In the genomic region with DNA sequence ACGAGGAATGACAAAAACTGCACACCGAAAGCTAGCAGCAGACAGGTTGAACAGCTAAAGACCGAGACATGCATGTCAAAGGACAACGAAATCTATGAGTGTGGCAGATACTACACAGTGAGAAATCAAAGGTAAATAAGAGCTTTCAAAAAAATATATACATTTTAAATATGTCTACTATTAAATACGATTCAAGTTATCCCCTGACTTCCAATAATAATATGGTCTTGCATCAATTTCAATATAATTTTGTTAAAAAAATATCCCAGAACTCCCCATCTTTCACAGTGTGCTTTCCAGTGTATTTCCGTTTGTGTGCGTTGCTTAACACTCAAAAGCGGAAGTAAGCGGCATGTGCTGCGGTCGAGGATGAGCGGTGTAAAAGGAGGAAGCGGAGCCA, we compare ENCODE assay signal across 3 fruit fly cellular contexts.
TF ChIP-seq lines count a peak whose summit lies in the region.

No protein-coding gene starts in this region.

TF ChIP-seq in whole organism, prepupa, 60 proteins besides CTCF, POLR2A, EP300 and RAD21 (continues in another document):
- no peak for TF ChIP-seq Ets96B (tag; optimal IDR thresholded peaks at IDR 0.05; lab: Kevin White, UChicago)
- TF ChIP-seq Eip75B (GFP tag; optimal IDR thresholded peaks at IDR 0.05; lab: Kevin White, UChicago) = peak; percentile 52
- TF ChIP-seq CG7368 (GFP tag; optimal IDR thresholded peaks at IDR 0.05; lab: Kevin White, UChicago) = no peak
- TF ChIP-seq CG3032 (tag; optimal IDR thresholded peaks at IDR 0.05; lab: Kevin White, UChicago) = no peak
- TF ChIP-seq spab (GFP tag; optimal IDR thresholded peaks at IDR 0.05; lab: Kevin White, UChicago) = peak; percentile 13
- TF ChIP-seq achi (GFP tag; optimal IDR thresholded peaks at IDR 0.05; lab: Kevin White, UChicago) = peak; percentile 9
- 0 out of 3 replicates have a peak, but pooled peaks have one; percentile 23 for TF ChIP-seq eg (GFP tag; IDR thresholded peaks at IDR 0.05; lab: Robert Waterston, UW)
- peak; percentile 25 for TF ChIP-seq acj6 (GFP tag; optimal IDR thresholded peaks at IDR 0.05; lab: Kevin White, UChicago)
- no peak for TF ChIP-seq Hr39 (GFP tag; optimal IDR thresholded peaks at IDR 0.05; lab: Kevin White, UChicago)
- no peak for TF ChIP-seq CG34406 (GFP tag; optimal IDR thresholded peaks at IDR 0.05; lab: Kevin White, UChicago)
- peak; percentile 41 for TF ChIP-seq CG3919 (GFP tag; optimal IDR thresholded peaks at IDR 0.05; lab: Kevin White, UChicago)
- no peak for TF ChIP-seq Ets21C (GFP tag; optimal IDR thresholded peaks at IDR 0.05; lab: Kevin White, UChicago)
- no peak for TF ChIP-seq CG11762 (GFP tag; optimal IDR thresholded peaks at IDR 0.05; lab: Kevin White, UChicago; ENCODE audit: insufficient read depth)
- TF ChIP-seq fd59A (GFP tag; optimal IDR thresholded peaks at IDR 0.05; lab: Kevin White, UChicago) = peak; percentile 34
- peak in 1 of 2 experiments; percentile 39 for TF ChIP-seq salr (GFP tag; optimal IDR thresholded peaks at IDR 0.05; lab: Kevin White, UChicago)
- no peak for TF ChIP-seq esn (GFP tag; optimal IDR thresholded peaks at IDR 0.05; lab: Kevin White, UChicago)
- no peak for TF ChIP-seq Sox15 (GFP tag; optimal IDR thresholded peaks at IDR 0.05; lab: Kevin White, UChicago)
- TF ChIP-seq svp (GFP tag; lab: Kevin White, UChicago) = peak; percentile 57
- TF ChIP-seq fd85E (GFP tag; optimal IDR thresholded peaks at IDR 0.05; lab: Kevin White, UChicago) = no peak
- no peak for TF ChIP-seq Blimp-1 (GFP tag; optimal IDR thresholded peaks at IDR 0.05; lab: Kevin White, UChicago)
- TF ChIP-seq CG11294 (GFP tag; IDR thresholded peaks at IDR 0.05; lab: Robert Waterston, UW) = no peak
- no peak for TF ChIP-seq CG11902 (GFP tag; optimal IDR thresholded peaks at IDR 0.05; lab: Kevin White, UChicago)
- TF ChIP-seq Hr4 (GFP tag; optimal IDR thresholded peaks at IDR 0.05; lab: Kevin White, UChicago) = peak; percentile 20
- no peak for TF ChIP-seq vri (GFP tag; optimal IDR thresholded peaks at IDR 0.05; lab: Kevin White, UChicago)
- no peak for TF ChIP-seq Gug (GFP tag; IDR thresholded peaks at IDR 0.05; lab: Robert Waterston, UW)
- peak; percentile 2 for TF ChIP-seq CG6792 (GFP tag; optimal IDR thresholded peaks at IDR 0.05; lab: Kevin White, UChicago)
- peak; percentile 45 for TF ChIP-seq CG10631 (GFP tag; optimal IDR thresholded peaks at IDR 0.05; lab: Kevin White, UChicago)
- no peak for TF ChIP-seq cyc (GFP tag; optimal IDR thresholded peaks at IDR 0.05; lab: Kevin White, UChicago)
- no peak for TF ChIP-seq CG6276 (GFP tag; optimal IDR thresholded peaks at IDR 0.05; lab: Kevin White, UChicago)

TF ChIP-seq in whole organism, pupa, 21 proteins besides CTCF, POLR2A, EP300 and RAD21:
- TF ChIP-seq CG34367 (tag; optimal IDR thresholded peaks at IDR 0.05; lab: Kevin White, UChicago) (peak; percentile 27), CG8159 (tag; optimal IDR thresholded peaks at IDR 0.05; lab: Kevin White, UChicago) (peak; percentile 66), Ets98B (GFP tag; IDR thresholded peaks at IDR 0.05; lab: Robert Waterston, UW) (no peak), Snoo (tag; optimal IDR thresholded peaks at IDR 0.05; lab: Kevin White, UChicago) (no peak), CG14655 (GFP tag; optimal IDR thresholded peaks at IDR 0.05; lab: Kevin White, UChicago) (peak; percentile 42), Pif1B (GFP tag; optimal IDR thresholded peaks at IDR 0.05; lab: Kevin White, UChicago) (no peak)

TF ChIP-seq in whole organism, wandering third instar larva, 38 proteins besides CTCF, POLR2A, EP300 and RAD21:
- no peak for TF ChIP-seq CG9705 (GFP tag; optimal IDR thresholded peaks at IDR 0.05; lab: Kevin White, UChicago)
- peak; percentile 1 for TF ChIP-seq HLH106 (tag; optimal IDR thresholded peaks at IDR 0.05; lab: Kevin White, UChicago)
